Fruit fly (Drosophila melanogaster): ENCODE results near the gene CG31465.
A peak's percentile ranks its signal among the peaks of the same experiment; 100 is the strongest.

The CG31465 gene

dm6 chr3R:21851592-21852578, 28.7 kb upstream of the CG31465 start (continued):
- no peak for TF ChIP-seq Dfd (GFP tag; optimal IDR thresholded peaks at IDR 0.05)
- no peak for TF ChIP-seq slp2 (GFP tag; optimal IDR thresholded peaks at IDR 0.05)
- TF ChIP-seq sob (GFP tag; IDR thresholded peaks at IDR 0.05) = no peak
- no peak for TF ChIP-seq CHES-1-like (GFP tag; optimal IDR thresholded peaks at IDR 0.05)
- TF ChIP-seq CG9727 (GFP tag; optimal IDR thresholded peaks at IDR 0.05) = no peak
- TF ChIP-seq CG4854 (GFP tag; optimal IDR thresholded peaks at IDR 0.05) = no peak
- TF ChIP-seq gem (tag; optimal IDR thresholded peaks at IDR 0.05) = no peak
- no peak for TF ChIP-seq kni (GFP tag; optimal IDR thresholded peaks at IDR 0.05)
- peak; percentile 90 for TF ChIP-seq CG4360 (GFP tag; IDR thresholded peaks at IDR 0.05)
- TF ChIP-seq Usf (GFP tag; optimal IDR thresholded peaks at IDR 0.05) = no peak
- TF ChIP-seq Blimp-1 (GFP tag; optimal IDR thresholded peaks at IDR 0.05) = peak; percentile 3
- no peak for TF ChIP-seq TFAM (GFP tag; optimal IDR thresholded peaks at IDR 0.05)
- TF ChIP-seq fd102C (GFP tag; optimal IDR thresholded peaks at IDR 0.05) = no peak
- TF ChIP-seq Dll (GFP tag; IDR thresholded peaks at IDR 0.05; ENCODE audit: partially characterized antibody) = no peak
- TF ChIP-seq jing (GFP tag; optimal IDR thresholded peaks at IDR 0.05) = no peak
- TF ChIP-seq D19B (GFP tag; optimal IDR thresholded peaks at IDR 0.05) = no peak
- TF ChIP-seq Hr3 (GFP tag; optimal IDR thresholded peaks at IDR 0.05) = no peak
- no peak for TF ChIP-seq dysf (GFP tag; IDR thresholded peaks at IDR 0.05)
- TF ChIP-seq Hey (tag; optimal IDR thresholded peaks at IDR 0.05) = no peak
- TF ChIP-seq ems (GFP tag; optimal IDR thresholded peaks at IDR 0.05) = no peak
- TF ChIP-seq CG6689 (GFP tag; IDR thresholded peaks at IDR 0.05) = no peak
- TF ChIP-seq Ada2b (GFP tag; IDR thresholded peaks at IDR 0.05) = no peak
- no peak for TF ChIP-seq CG8290 (GFP tag; optimal IDR thresholded peaks at IDR 0.05)
- TF ChIP-seq CG8290 (tag; optimal IDR thresholded peaks at IDR 0.05) = peak in 1 of 2 experiments; percentile 21
- TF ChIP-seq odd (GFP tag; optimal IDR thresholded peaks at IDR 0.05) = no peak
- TF ChIP-seq CG14667 (GFP tag; IDR thresholded peaks at IDR 0.05) = no peak
- TF ChIP-seq lmd (GFP tag; IDR thresholded peaks at IDR 0.05) = no peak
- no peak for TF ChIP-seq Nf-YC (tag; optimal IDR thresholded peaks at IDR 0.05)
- TF ChIP-seq ATbp (GFP tag; optimal IDR thresholded peaks at IDR 0.05) = no peak
- TF ChIP-seq Neu2 (GFP tag; optimal IDR thresholded peaks at IDR 0.05; ENCODE audit: borderline replicate concordance) = no peak
- 0 out of 3 replicates have a peak, but pooled peaks have one; percentile 19 for TF ChIP-seq gce (GFP tag; IDR thresholded peaks at IDR 0.05)
- TF ChIP-seq CG10274 (GFP tag; optimal IDR thresholded peaks at IDR 0.05) = no peak
- no peak for TF ChIP-seq en (GFP tag; optimal IDR thresholded peaks at IDR 0.05)
- no peak for TF ChIP-seq kay (GFP tag; optimal IDR thresholded peaks at IDR 0.05)
- TF ChIP-seq Hr51 (GFP tag; optimal IDR thresholded peaks at IDR 0.05) = no peak
- TF ChIP-seq Optix (GFP tag; IDR thresholded peaks at IDR 0.05) = no peak
- TF ChIP-seq CG42726 (GFP tag; IDR thresholded peaks at IDR 0.05; ENCODE audit: partially characterized antibody) = no peak
- no peak for TF ChIP-seq CG2678 (tag; optimal IDR thresholded peaks at IDR 0.05)
- TF ChIP-seq Bteb2 (GFP tag; optimal IDR thresholded peaks at IDR 0.05) = no peak
- no peak for TF ChIP-seq E2f2 (GFP tag; IDR thresholded peaks at IDR 0.05)
- no peak for TF ChIP-seq CG14710 (tag; optimal IDR thresholded peaks at IDR 0.05)
- TF ChIP-seq CG2116 (GFP tag; optimal IDR thresholded peaks at IDR 0.05) = no peak
